Fruit fly (Drosophila melanogaster) whole organism, prepupa: Measurements from ENCODE around the gene CG14439.

Source experiments
- CG11902 ChIP-seq: fragments of 200-800 bp; sonication (Bioruptor generic); optimal IDR thresholded peaks from 3 replicates; lab custom pipeline; 2016; ENCODE audit warnings: missing biosample characterization, missing genetic modification characterization
- CG15336 ChIP-seq: fragments of 200-800 bp; sonication (Bioruptor generic); IDR thresholded peaks from 2 replicates; pipeline ENCODE4 v1.3.6; 2022; ENCODE audit warnings: missing biosample characterization, missing genetic modification characterization
- CG1621 ChIP-seq: fragments of 200-800 bp; sonication (Bioruptor generic); optimal IDR thresholded peaks from 3 replicates; lab custom pipeline; 2018; ENCODE audit warnings: missing biosample characterization, mild to moderate bottlenecking, missing genetic modification characterization
- CG31627 ChIP-seq: fragments of 200-800 bp; sonication (Bioruptor generic); optimal IDR thresholded peaks from 3 replicates; lab custom pipeline; 2016; ENCODE audit warnings: missing biosample characterization, missing genetic modification characterization
- CG32006 ChIP-seq: fragments of 200-800 bp; sonication (Bioruptor generic); optimal IDR thresholded peaks from 3 replicates; lab custom pipeline; 2017; ENCODE audit warnings: missing biosample characterization, mild to moderate bottlenecking, missing genetic modification characterization
- CG6854 ChIP-seq: fragments of 200-800 bp; sonication (Bioruptor generic); optimal IDR thresholded peaks from 2 replicates; lab custom pipeline; 2017; ENCODE audit warnings: missing biosample characterization, mild to moderate bottlenecking, missing genetic modification characterization
- Eip93F ChIP-seq: fragments of 200-800 bp; sonication (Bioruptor generic); optimal IDR thresholded peaks from 2 replicates; lab custom pipeline; 2016; ENCODE audit warnings: missing biosample characterization, mild to moderate bottlenecking, missing genetic modification characterization
- Ets96B ChIP-seq: fragments of 200-800 bp; optimal IDR thresholded peaks from 2 replicates; lab custom pipeline; 2019; ENCODE audit warnings: missing biosample characterization, mild to moderate bottlenecking, missing genetic modification characterization, moderate library complexity
- OdsH ChIP-seq: fragments of 200-800 bp; sonication (Bioruptor generic); optimal IDR thresholded peaks from 3 replicates; lab custom pipeline; 2016; ENCODE audit warnings: missing biosample characterization, missing genetic modification characterization
- achi ChIP-seq: fragments of 200-800 bp; sonication (Bioruptor generic); optimal IDR thresholded peaks from 3 replicates; lab custom pipeline; 2016; ENCODE audit warnings: missing biosample characterization, missing genetic modification characterization
- dac ChIP-seq: fragments of 200-800 bp; sonication (Bioruptor generic); optimal IDR thresholded peaks from 2 replicates; lab custom pipeline; 2017; ENCODE audit warnings: missing biosample characterization, mild to moderate bottlenecking, missing genetic modification characterization
- eg ChIP-seq: fragments of 200-800 bp; sonication (Bioruptor generic); IDR thresholded peaks from 3 replicates; pipeline ENCODE4 v1.3.6; 2022; ENCODE audit warnings: missing biosample characterization, missing genetic modification characterization
- net ChIP-seq: fragments of 200-800 bp; sonication (Bioruptor generic); optimal IDR thresholded peaks from 3 replicates; lab custom pipeline; 2016; ENCODE audit warnings: missing biosample characterization, missing genetic modification characterization
- spab ChIP-seq: fragments of 200-800 bp; sonication (Bioruptor generic); optimal IDR thresholded peaks from 2 replicates; lab custom pipeline; 2017; ENCODE audit warnings: missing biosample characterization, mild to moderate bottlenecking, missing genetic modification characterization, missing genetic modification reagents

- TF ChIP-seq CG11902 (GFP tag; lab: Kevin White, UChicago) (no peak), OdsH (GFP tag; lab: Kevin White, UChicago) (no peak), CG32006 (GFP tag; lab: Kevin White, UChicago) (no peak), CG15336 (GFP tag; lab: Robert Waterston, UW) (peak; percentile 35; the same call in 1 of the 2 replicates), eg (GFP tag; lab: Robert Waterston, UW) (0 out of 3 replicates have a peak, but pooled peaks have one; percentile 32), Eip93F (GFP tag; lab: Kevin White, UChicago) (no peak), net (GFP tag; lab: Kevin White, UChicago) (no peak), Ets96B (tag; lab: Kevin White, UChicago) (peak; percentile 9), CG6854 (GFP tag; lab: Kevin White, UChicago) (no peak), CG31627 (GFP tag; lab: Kevin White, UChicago) (peak; percentile 3), CG1621 (no peak), dac (GFP tag; lab: Kevin White, UChicago) (no peak), achi (GFP tag; lab: Kevin White, UChicago) (peak; percentile 39), spab (GFP tag; lab: Kevin White, UChicago) (no peak)
Measured at dm6 chrX:6779609-6780139, 32.3 kb downstream of the CG14439 start, which contains the start of gene shf.
